Worm (Caenorhabditis elegans) whole organism, L3 larva: ENCODE measurements around the gene srx-96.

Experiments used
- ZK546.5 ChIP-seq: sonication (generic microtip); optimal IDR thresholded peaks from 2 replicates; lab custom pipeline; 2017; ENCODE audit warnings: missing biosample characterization, missing genetic modification characterization
- nhr-28 ChIP-seq: fragments of 150-350 bp; optimal IDR thresholded peaks from 2 replicates; lab custom pipeline; 2014; ENCODE audit warnings: missing biosample characterization, missing genetic modification characterization

DNA sequence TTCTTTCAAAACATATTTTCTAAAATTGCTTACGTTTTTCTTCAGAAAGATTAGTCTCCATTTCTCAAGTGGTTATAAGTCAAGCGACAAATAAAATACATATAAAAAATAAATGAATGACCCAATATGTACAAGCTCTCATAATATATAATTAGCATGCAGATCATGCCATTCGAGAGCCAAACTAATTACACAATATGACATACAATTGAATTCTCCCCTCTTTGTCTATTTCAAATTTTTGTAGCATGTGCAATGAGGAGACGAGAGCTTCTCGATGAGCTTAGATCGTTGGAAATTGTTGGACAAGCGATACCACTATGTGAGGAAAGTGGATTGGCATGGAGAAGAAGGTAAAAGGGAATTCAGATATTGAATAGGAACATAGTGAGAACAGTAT is 3.9 kb upstream of the srx-96 start, which contains the start of gene hlh-34:
- TF ChIP-seq ZK546.5, result no peak
- TF ChIP-seq nhr-28 (tag; lab: Kevin White, UChicago), result no peak
